Worm (Caenorhabditis elegans) whole organism, L2 larva: ENCODE measurements around the gene cyp-42A1.

Experiments used
- aly-2 ChIP-seq: fragments of 150-350 bp; optimal IDR thresholded peaks from 2 replicates; lab custom pipeline; 2014; ENCODE audit warnings: missing biosample characterization, missing genetic modification characterization
- ama-1 ChIP-seq: fragments of 150-350 bp; optimal IDR thresholded peaks from 2 replicates; lab custom pipeline; 2018; ENCODE audit warnings: inconsistent platforms

The cyp-42A1 gene

DNA sequence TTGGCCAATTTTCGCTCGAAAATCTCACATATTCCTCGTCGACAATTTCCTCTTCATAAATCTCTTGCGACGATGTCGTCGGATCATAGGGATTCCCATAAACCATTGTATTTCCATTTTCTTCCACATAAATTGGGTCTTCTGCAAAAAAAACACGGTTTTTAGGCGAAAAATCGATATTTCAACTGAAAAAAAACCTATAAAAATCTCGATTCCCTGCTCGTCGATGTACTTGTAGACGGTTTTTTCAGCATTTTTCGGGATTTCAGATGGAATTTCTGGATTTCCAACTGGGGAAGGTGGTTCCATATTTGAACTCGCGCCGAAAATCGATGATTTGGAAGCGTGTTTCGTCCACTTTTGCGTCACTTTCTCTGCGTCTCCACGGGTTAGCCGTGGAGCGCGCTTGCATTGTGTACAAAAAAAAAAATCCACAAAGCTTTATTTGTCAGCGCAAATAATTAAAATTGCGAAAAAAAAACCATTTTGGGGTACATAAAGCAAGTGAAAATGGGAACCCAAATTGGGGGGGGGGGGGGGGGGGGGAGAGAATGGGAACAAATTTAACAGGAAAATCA lies 55.7 kb downstream of the cyp-42A1 start, which contains the start of gene Y39B6A.43 (continued):
- TF ChIP-seq aly-2, result no peak
- no peak for TF ChIP-seq ama-1
